Worm (Caenorhabditis elegans): Measurements from ENCODE around the gene lsy-2.

DNA sequence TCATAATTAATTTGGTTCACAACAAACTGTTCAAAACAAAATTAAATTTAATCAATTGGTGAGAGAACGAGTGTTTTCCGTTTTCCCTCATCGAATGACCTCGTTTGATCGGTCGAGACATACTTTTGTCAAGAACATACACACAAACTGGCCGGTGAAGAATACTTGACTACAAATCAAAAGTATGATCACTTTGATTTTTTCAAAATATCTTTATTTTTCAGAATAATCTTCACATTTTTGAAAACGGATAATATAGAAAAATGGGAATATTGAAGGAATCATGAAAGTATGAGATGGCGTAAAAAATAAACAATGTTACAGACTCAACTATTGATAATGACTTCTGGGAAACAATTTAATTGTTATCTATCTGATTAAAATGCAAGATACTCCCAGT lies 28.7 kb downstream of the lsy-2 start, which contains the start of gene swip-10:
- TF ChIP-seq ztf-11 (tag; optimal IDR thresholded peaks at IDR 0.05), result no peak
- no peak for TF ChIP-seq ama-1 (optimal IDR thresholded peaks at IDR 0.05)
- TF ChIP-seq ceh-82 (tag; optimal IDR thresholded peaks at IDR 0.05), result no peak
- TF ChIP-seq lin-15B (tag; optimal IDR thresholded peaks at IDR 0.05), result no peak
- no peak for TF ChIP-seq egl-27 (tag; optimal IDR thresholded peaks at IDR 0.05)
- TF ChIP-seq nhr-12 (tag; optimal IDR thresholded peaks at IDR 0.05), result no peak
- TF ChIP-seq zag-1 (tag; optimal IDR thresholded peaks at IDR 0.05), result no peak
- no peak for TF ChIP-seq nhr-28 (tag; optimal IDR thresholded peaks at IDR 0.05)
- no peak for TF ChIP-seq ztf-4 (tag; optimal IDR thresholded peaks at IDR 0.05)
